Fruit fly (Drosophila melanogaster): ENCODE measurements around the gene Cpr64Ac.

dm6 chr3L:4228187-4228836, 15.6 kb upstream of the Cpr64Ac start:
- TF ChIP-seq dac (GFP tag; optimal IDR thresholded peaks at IDR 0.05) (peak; percentile 97), salr (GFP tag; optimal IDR thresholded peaks at IDR 0.05) (peak; percentile 96 to 98), fkh (GFP tag; optimal IDR thresholded peaks at IDR 0.05) (peak; percentile 61)
